Fruit fly (Drosophila melanogaster): ENCODE measurements around the gene betaTub97EF.
"Not testable (repeated sequence)": the region's sequence is repeated elsewhere in the genome, so short reads cannot be mapped to it uniquely, and the experiment has no call there.

Gene betaTub97EF

dm6 chr3R:27963119-27963518, 25.1 kb downstream of the betaTub97EF start, which contains the start of the genes CG31131 and CG4849:
Gene CG31131, minus strand, starts transcription at chr3R:27963219.
Gene CG4849, plus strand, starts transcription at chr3R:27963415.
- TF ChIP-seq CG12605 (GFP tag; IDR thresholded peaks at IDR 0.05); rn (GFP tag; IDR thresholded peaks at IDR 0.05); Pif1B (GFP tag; optimal IDR thresholded peaks at IDR 0.05): not testable (repeated sequence)

dm6 chr3R:27960473-27960872, 27.7 kb downstream of the betaTub97EF start, which contains the start of gene CG31253:
Gene CG31253, minus strand, starts transcription at chr3R:27960573.
- not testable (repeated sequence) for TF ChIP-seq fd96Ca (GFP tag; IDR thresholded peaks at IDR 0.05); Snoo (tag; optimal IDR thresholded peaks at IDR 0.05); gl (tag; optimal IDR thresholded peaks at IDR 0.05)

dm6 chr3R:27959145-27959544, 29.0 kb downstream of the betaTub97EF start, which contains the start of the genes CG42487 and CG4884:
Gene CG42487, minus strand, starts transcription at chr3R:27959245.
Gene CG4884, minus strand, starts transcription at chr3R:27959245.
- TF ChIP-seq Pif1A (GFP tag; optimal IDR thresholded peaks at IDR 0.05); CG8301 (tag; optimal IDR thresholded peaks at IDR 0.05); Pif1B (GFP tag; optimal IDR thresholded peaks at IDR 0.05): not testable (repeated sequence)

- TF ChIP-seq CG8301 (tag; optimal IDR thresholded peaks at IDR 0.05), result no peak
- TF ChIP-seq CG8159 (tag; optimal IDR thresholded peaks at IDR 0.05), result no peak
- TF ChIP-seq CG34367 (tag; optimal IDR thresholded peaks at IDR 0.05), result no peak
- TF ChIP-seq fd96Ca (GFP tag; IDR thresholded peaks at IDR 0.05), result no peak
- TF ChIP-seq CG15710 (tag; optimal IDR thresholded peaks at IDR 0.05), result no peak
Observed at dm6 chr3R:27957967-27958366, 30.2 kb downstream of the betaTub97EF start.

dm6 chr3R:27954533-27954932, 33.7 kb downstream of the betaTub97EF start, which contains the start of gene Nep7:
Gene Nep7, plus strand, starts transcription at chr3R:27954917.
- TF ChIP-seq CG17806 (tag; optimal IDR thresholded peaks at IDR 0.05) (no peak), CG4496 (GFP tag; IDR thresholded peaks at IDR 0.05) (peak; percentile 56; the same call in 2 of the 3 replicates), D1 (tag; optimal IDR thresholded peaks at IDR 0.05) (no peak), CG12605 (GFP tag; IDR thresholded peaks at IDR 0.05) (peak; percentile 48; the same call in 1 of the 2 replicates), CG8159 (tag; optimal IDR thresholded peaks at IDR 0.05) (no peak), Ets98B (GFP tag; IDR thresholded peaks at IDR 0.05) (peak; percentile 50; the same call in 1 of the 2 replicates), CG32121 (GFP tag; IDR thresholded peaks at IDR 0.05) (peak; percentile 63; the same call in 1 of the 2 replicates), fd96Ca (GFP tag; IDR thresholded peaks at IDR 0.05) (peak; percentile 78), EcR (GFP tag; optimal IDR thresholded peaks at IDR 0.05) (no peak)

- TF ChIP-seq CG9948 (tag; optimal IDR thresholded peaks at IDR 0.05) (no peak), CG8159 (tag; optimal IDR thresholded peaks at IDR 0.05) (no peak), gl (tag; optimal IDR thresholded peaks at IDR 0.05) (no peak)
Observed at dm6 chr3R:27953890-27954289, 34.3 kb downstream of the betaTub97EF start, which contains the start of gene CG4951. Gene CG4951, minus strand, starts transcription at chr3R:27954112.

- peak; percentile 82 for TF ChIP-seq CG4496 (GFP tag; IDR thresholded peaks at IDR 0.05)
- TF ChIP-seq Pif1B (GFP tag; optimal IDR thresholded peaks at IDR 0.05), result no peak
- peak; percentile 56 for TF ChIP-seq EcR (GFP tag; optimal IDR thresholded peaks at IDR 0.05)
- peak; percentile 40; the same call in 1 of the 2 replicates for TF ChIP-seq CG12605 (GFP tag; IDR thresholded peaks at IDR 0.05)
- peak; percentile 7 for TF ChIP-seq CG13204 (GFP tag; optimal IDR thresholded peaks at IDR 0.05)
- peak; percentile 59 for TF ChIP-seq CG8159 (tag; optimal IDR thresholded peaks at IDR 0.05)
- TF ChIP-seq CG10348 (GFP tag; IDR thresholded peaks at IDR 0.05), result no peak
- peak; percentile 45 for TF ChIP-seq CG17806 (tag; optimal IDR thresholded peaks at IDR 0.05)
- peak; percentile 33; the same call in 1 of the 3 replicates for TF ChIP-seq fd96Ca (GFP tag; IDR thresholded peaks at IDR 0.05)
- TF ChIP-seq Pif1A (GFP tag; optimal IDR thresholded peaks at IDR 0.05), result no peak
- TF ChIP-seq CG32121 (GFP tag; IDR thresholded peaks at IDR 0.05), result peak; percentile 54; the same call in 1 of the 2 replicates
- peak; percentile 25 for TF ChIP-seq CG34367 (tag; optimal IDR thresholded peaks at IDR 0.05)
- TF ChIP-seq Snoo (tag; optimal IDR thresholded peaks at IDR 0.05), result peak; percentile 64
- peak; percentile 18 for TF ChIP-seq gl (tag; optimal IDR thresholded peaks at IDR 0.05)
- no peak for TF ChIP-seq CG14655 (GFP tag; optimal IDR thresholded peaks at IDR 0.05)
- TF ChIP-seq rn (GFP tag; IDR thresholded peaks at IDR 0.05), result no peak
- peak; percentile 67 for TF ChIP-seq CG15710 (tag; optimal IDR thresholded peaks at IDR 0.05)
- peak; percentile 42 for TF ChIP-seq CG9948 (tag; optimal IDR thresholded peaks at IDR 0.05)
- peak; percentile 37 for TF ChIP-seq CG8301 (tag; optimal IDR thresholded peaks at IDR 0.05)
- TF ChIP-seq Ets98B (GFP tag; IDR thresholded peaks at IDR 0.05), result peak; percentile 37
- TF ChIP-seq D1 (tag; optimal IDR thresholded peaks at IDR 0.05), result no peak
Observed at dm6 chr3R:27948421-27948906, 39.7 kb downstream of the betaTub97EF start, which contains the start of gene Gp93. Gene Gp93, plus strand, starts transcription at chr3R:27948711.
